Worm (Caenorhabditis elegans): ENCODE data around the gene vps-52.

DNA sequence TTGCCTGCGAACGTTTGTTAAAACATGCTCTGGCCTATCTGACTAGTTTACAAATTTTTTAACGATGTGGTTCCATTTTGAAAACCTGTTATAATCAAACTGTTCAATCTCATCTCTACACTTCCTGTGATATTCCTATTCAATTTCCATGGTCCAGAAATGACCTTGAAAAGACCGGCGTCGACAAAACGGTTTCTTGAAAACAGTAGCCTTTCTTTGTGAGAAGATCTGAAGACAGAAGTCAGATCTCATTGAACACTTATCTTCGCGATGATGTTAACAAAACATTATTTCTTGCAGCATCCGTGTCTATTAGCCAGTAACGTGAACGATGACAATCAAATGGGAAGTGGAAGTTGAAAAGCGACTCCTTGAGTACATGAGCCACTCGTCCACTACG lies 31.5 kb downstream of the vps-52 start, which contains the start of gene C44E12.1:
- no peak for TF ChIP-seq fkh-8 (tag; optimal IDR thresholded peaks at IDR 0.05)
- TF ChIP-seq ama-1 (optimal IDR thresholded peaks at IDR 0.05) = no peak
- TF ChIP-seq fos-1 (tag; optimal IDR thresholded peaks at IDR 0.05) = no peak
- TF ChIP-seq zip-4 (GFP tag; optimal IDR thresholded peaks at IDR 0.05) = no peak
- no peak for TF ChIP-seq snu-23 (GFP tag; optimal IDR thresholded peaks at IDR 0.05)
- no peak for TF ChIP-seq swsn-7 (tag; optimal IDR thresholded peaks at IDR 0.05)
- TF ChIP-seq elt-3 (tag; optimal IDR thresholded peaks at IDR 0.05) = no peak
- no peak for TF ChIP-seq nhr-11 (tag; optimal IDR thresholded peaks at IDR 0.05)
- no peak for TF ChIP-seq nhr-237 (tag; optimal IDR thresholded peaks at IDR 0.05)
- no peak for TF ChIP-seq unc-62 (GFP tag; optimal IDR thresholded peaks at IDR 0.05)
- no peak for TF ChIP-seq mab-9 (GFP tag; IDR thresholded peaks at IDR 0.05)
